Worm (Caenorhabditis elegans) whole organism, L3 larva: Measurements from ENCODE around the gene hlh-14.

Experiments used
- ceh-82 ChIP-seq: fragments of 150-350 bp; optimal IDR thresholded peaks from 2 replicates; lab custom pipeline; 2014; ENCODE audit warnings: missing biosample characterization, missing genetic modification characterization
- lin-39 ChIP-seq: fragments of 150-350 bp; optimal IDR thresholded peaks from 2 replicates; lab custom pipeline; 2018; ENCODE audit warnings: missing biosample characterization, missing genetic modification reagents, missing genetic modification characterization
- nhr-12 ChIP-seq: fragments of 150-350 bp; optimal IDR thresholded peaks from 2 replicates; lab custom pipeline; 2014; ENCODE audit warnings: missing biosample characterization, missing genetic modification characterization
- pqm-1 ChIP-seq: fragments of 150-350 bp; optimal IDR thresholded peaks from 2 replicates; lab custom pipeline; 2017; ENCODE audit warnings: missing biosample characterization, missing genetic modification characterization, inconsistent platforms

ce11 chrII:5745088-5745487 is 6.4 kb upstream of the hlh-14 start, which contains the start of gene F10C1.9:
- TF ChIP-seq pqm-1 (tag; lab: Kevin White, UChicago) = no peak
- no peak for TF ChIP-seq ceh-82
- TF ChIP-seq nhr-12 (tag; lab: Kevin White, UChicago) = no peak
- no peak for TF ChIP-seq lin-39
